Fruit fly (Drosophila melanogaster) whole organism, adult: Measurements from ENCODE around the gene kon.

Experiments used
- CG12768 ChIP-seq: fragments of 200-800 bp; sonication (Bioruptor generic); optimal IDR thresholded peaks from 2 replicates; lab custom pipeline; 2017; ENCODE audit warnings: missing biosample characterization, missing genetic modification characterization, mild to moderate bottlenecking, moderate library complexity, missing genetic modification reagents
- CG1620 ChIP-seq: fragments of 200-800 bp; sonication (Bioruptor generic); optimal IDR thresholded peaks from 2 replicates; lab custom pipeline; 2016; ENCODE audit warnings: missing biosample characterization, missing genetic modification characterization
- CG33017 ChIP-seq: fragments of 200-800 bp; sonication (Bioruptor generic); optimal IDR thresholded peaks from 2 replicates; lab custom pipeline; 2018; ENCODE audit warnings: missing biosample characterization, mild to moderate bottlenecking, missing genetic modification characterization, moderate library complexity
- CG5204 ChIP-seq: fragments of 200-800 bp; sonication (Bioruptor generic); optimal IDR thresholded peaks from 2 replicates; lab custom pipeline; 2016; ENCODE audit warnings: missing biosample characterization, missing genetic modification characterization
- Crg-1 ChIP-seq: fragments of 200-800 bp; sonication (Bioruptor generic); optimal IDR thresholded peaks from 2 replicates; lab custom pipeline; 2016; ENCODE audit warnings: missing biosample characterization, missing genetic modification characterization
- Mnt ChIP-seq: fragments of 200-800 bp; sonication (Bioruptor generic); optimal IDR thresholded peaks from 2 replicates; lab custom pipeline; 2016; ENCODE audit warnings: missing biosample characterization, mild to moderate bottlenecking, missing genetic modification characterization
- cic ChIP-seq: fragments of 200-800 bp; sonication (Bioruptor generic); optimal IDR thresholded peaks from 2 replicates; lab custom pipeline; 2017; ENCODE audit warnings: missing biosample characterization, mild to moderate bottlenecking, missing genetic modification characterization, moderate library complexity
- kay ChIP-seq: fragments of 200-800 bp; sonication (Bioruptor generic); peaks from one replicate; lab custom pipeline; 2016; ENCODE audit warnings: missing biosample characterization, missing genetic modification characterization, borderline replicate concordance
- toe ChIP-seq: fragments of 200-800 bp; sonication (Bioruptor generic); optimal IDR thresholded peaks from 2 replicates; lab custom pipeline; 2016; ENCODE audit warnings: missing biosample characterization, missing genetic modification characterization

DNA sequence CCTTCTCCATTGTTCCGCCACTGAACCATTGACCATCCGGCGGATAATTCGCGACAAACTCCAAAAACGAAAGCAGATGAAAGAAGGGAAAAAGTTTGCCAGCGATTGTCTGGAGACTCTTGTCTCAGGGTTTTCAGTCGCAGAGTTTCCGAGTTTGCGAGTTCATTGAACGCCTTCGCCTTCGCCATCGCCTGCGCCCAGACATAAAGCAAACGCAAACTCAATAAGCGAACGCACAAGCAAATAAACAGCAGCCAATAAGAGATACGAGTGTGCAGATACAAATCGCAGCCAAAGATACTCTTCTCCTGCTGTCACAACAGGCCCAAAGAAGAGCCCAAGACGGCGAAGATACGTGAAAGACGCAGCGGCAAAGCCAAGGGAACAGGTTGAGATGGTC, 37.1 kb downstream of the kon start:
- no peak for TF ChIP-seq cic (GFP tag; lab: Kevin White, UChicago)
- TF ChIP-seq CG5204 (GFP tag; lab: Kevin White, UChicago), result no peak
- no peak for TF ChIP-seq toe
- TF ChIP-seq Crg-1, result no peak
- TF ChIP-seq kay (GFP tag; lab: Kevin White, UChicago), result no peak
- no peak for TF ChIP-seq CG12768 (GFP tag; lab: Kevin White, UChicago)
- TF ChIP-seq Mnt, result no peak
- no peak for TF ChIP-seq CG33017
- TF ChIP-seq CG1620 (GFP tag; lab: Kevin White, UChicago), result no peak
